Worm (Caenorhabditis elegans): ENCODE measurements around the gene F15H10.5.

Gene F15H10.5

DNA sequence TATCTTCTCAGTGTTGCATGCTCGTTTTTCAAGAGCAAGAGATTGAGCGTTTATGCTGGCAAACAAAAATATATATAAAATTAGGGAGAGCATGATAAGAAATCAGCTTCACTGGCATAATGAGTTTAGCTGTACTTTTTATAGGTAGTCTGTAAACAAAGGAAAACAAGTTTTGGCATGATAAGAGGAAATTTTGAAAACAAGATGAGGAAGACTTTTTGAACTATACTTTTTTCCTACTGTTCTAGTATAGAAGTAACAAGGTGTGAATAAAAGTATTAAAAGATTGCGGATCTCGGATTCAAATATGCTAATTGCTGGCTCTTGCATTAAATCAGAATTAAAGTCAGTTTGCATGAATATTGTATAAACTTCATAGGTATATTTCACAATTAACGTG lies at the start of gene F15H10.5:
Gene F15H10.5 (minus strand): TSS at position 101 of the 400 bp plus-strand sequence.
- no peak for TF ChIP-seq Y53G8AR.9 (GFP tag; conservative IDR thresholded peaks at IDR 0.05)
- TF ChIP-seq F39B2.1 (GFP tag; IDR thresholded peaks at IDR 0.05): no peak
- no peak for TF ChIP-seq egrh-3 (GFP tag; IDR thresholded peaks at IDR 0.05)
- no peak for TF ChIP-seq lin-40 (tag; optimal IDR thresholded peaks at IDR 0.05)
- no peak for TF ChIP-seq D2030.7 (GFP tag; IDR thresholded peaks at IDR 0.05)
- TF ChIP-seq nhr-27 (tag; optimal IDR thresholded peaks at IDR 0.05): no peak
- TF ChIP-seq rec-8 (tag; optimal IDR thresholded peaks at IDR 0.05): no peak
- TF ChIP-seq bed-2 (GFP tag; IDR thresholded peaks at IDR 0.05): no peak
- TF ChIP-seq lsy-27 (tag; optimal IDR thresholded peaks at IDR 0.05; ENCODE audit: borderline replicate concordance, insufficient read depth): no peak
- no peak for TF ChIP-seq ekl-4 (GFP tag; IDR thresholded peaks at IDR 0.05)
- no peak for TF ChIP-seq ceh-27 (GFP tag; optimal IDR thresholded peaks at IDR 0.05)
- no peak for TF ChIP-seq madf-10 (tag; optimal IDR thresholded peaks at IDR 0.05)
- no peak for TF ChIP-seq F22D6.2 (tag; optimal IDR thresholded peaks at IDR 0.05)
- no peak for TF ChIP-seq nhr-179 (tag; optimal IDR thresholded peaks at IDR 0.05)
- no peak for TF ChIP-seq ztf-18 (tag; optimal IDR thresholded peaks at IDR 0.05)
- no peak for TF ChIP-seq atf-7 (tag; optimal IDR thresholded peaks at IDR 0.05)
- no peak for TF ChIP-seq Y79H2A.3 (GFP tag; conservative IDR thresholded peaks at IDR 0.05)
- no peak for TF ChIP-seq snpc-1.1 (tag; optimal IDR thresholded peaks at IDR 0.05; ENCODE audit: insufficient read depth)

DNA sequence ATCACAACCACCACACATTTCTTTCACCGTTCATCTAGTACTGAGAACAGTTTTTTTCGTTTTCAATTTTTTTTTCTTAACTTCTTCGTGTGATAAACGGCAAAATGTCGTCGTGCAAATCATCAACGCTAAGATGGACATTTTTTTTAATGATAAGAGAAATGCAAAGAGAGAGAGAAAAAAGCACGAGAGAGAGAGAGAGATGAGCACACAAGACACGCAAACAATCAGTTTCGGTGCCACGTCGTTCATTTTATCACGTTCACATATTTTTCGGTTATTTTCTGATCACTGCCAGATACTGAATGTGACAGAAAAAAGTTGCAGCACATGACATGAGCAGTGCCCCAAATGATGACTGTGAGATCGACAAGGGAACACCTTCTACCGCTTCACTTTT lies 49.3 kb upstream of the F15H10.5 start, which contains the start of gene egl-9:
Gene egl-9 (plus strand): TSS at position 328 of the 400 bp plus-strand sequence.
- TF ChIP-seq madf-8 (GFP tag; conservative IDR thresholded peaks at IDR 0.05): no peak
- peak; percentile 86 for TF ChIP-seq nhr-80 (tag; optimal IDR thresholded peaks at IDR 0.05)
- TF ChIP-seq ZK185.1 (tag; optimal IDR thresholded peaks at IDR 0.05; ENCODE audit: poor library complexity, severe bottlenecking): no peak
- no peak for TF ChIP-seq ceh-91 (GFP tag; IDR thresholded peaks at IDR 0.05)
- peak; percentile 26 for TF ChIP-seq ztf-26 (tag; optimal IDR thresholded peaks at IDR 0.05)
- TF ChIP-seq F37B4.10 (GFP tag; IDR thresholded peaks at IDR 0.05): no peak
- TF ChIP-seq sdz-38 (tag; optimal IDR thresholded peaks at IDR 0.05): no peak
- no peak for TF ChIP-seq sea-2 (GFP tag; IDR thresholded peaks at IDR 0.05)
- peak; percentile 9 for TF ChIP-seq ets-4 (GFP tag; optimal IDR thresholded peaks at IDR 0.05)
- TF ChIP-seq unc-62 (GFP tag; optimal IDR thresholded peaks at IDR 0.05): no peak
- TF ChIP-seq ccch-3 (GFP tag; optimal IDR thresholded peaks at IDR 0.05): no peak
- TF ChIP-seq atf-7 (tag; optimal IDR thresholded peaks at IDR 0.05): peak; percentile 39
- no peak for TF ChIP-seq hlh-26 (GFP tag; conservative IDR thresholded peaks at IDR 0.05)
- peak; percentile 12; the same call in 1 of the 2 replicates for TF ChIP-seq K11D2.4 (GFP tag; IDR thresholded peaks at IDR 0.05)
- no peak for TF ChIP-seq B0035.1 (tag; optimal IDR thresholded peaks at IDR 0.05)
- peak; percentile 32 for TF ChIP-seq tbp1 (GFP tag; optimal IDR thresholded peaks at IDR 0.05)
- no peak for TF ChIP-seq ztf-28 (GFP tag; IDR thresholded peaks at IDR 0.05)
- TF ChIP-seq Y79H2A.3 (GFP tag; conservative IDR thresholded peaks at IDR 0.05): no peak
- no peak for TF ChIP-seq C17E4.6 (GFP tag; IDR thresholded peaks at IDR 0.05)
- no peak for TF ChIP-seq rpc-1 (optimal IDR thresholded peaks at IDR 0.05)
- TF ChIP-seq rpc-1 (tag; optimal IDR thresholded peaks at IDR 0.05): no peak
- no peak for TF ChIP-seq F22D6.2 (tag; optimal IDR thresholded peaks at IDR 0.05)
- no peak for TF ChIP-seq fkh-3 (tag; optimal IDR thresholded peaks at IDR 0.05)
- TF ChIP-seq somi-1 (GFP tag; optimal IDR thresholded peaks at IDR 0.05): peak; percentile 22
- TF ChIP-seq let-607 (tag; optimal IDR thresholded peaks at IDR 0.05): peak; percentile 15 to 57
- 0 out of 2 replicates have a peak, but pooled peaks have one; percentile 12 for TF ChIP-seq hmg-1.2 (GFP tag; IDR thresholded peaks at IDR 0.05)
- TF ChIP-seq ztf-25 (GFP tag; IDR thresholded peaks at IDR 0.05): no peak
- TF ChIP-seq lin-26 (GFP tag; IDR thresholded peaks at IDR 0.05): 0 out of 2 replicates have a peak, but pooled peaks have one; percentile 38
- TF ChIP-seq egl-18 (GFP tag; IDR thresholded peaks at IDR 0.05): no peak
- TF ChIP-seq dox-1 (GFP tag; IDR thresholded peaks at IDR 0.05): peak; percentile 70
- no peak; the same call in 1 of the 2 replicates for TF ChIP-seq nfyb-1 (GFP tag; IDR thresholded peaks at IDR 0.05)
- TF ChIP-seq mes-4 (tag; optimal IDR thresholded peaks at IDR 0.05): no peak
- TF ChIP-seq madf-10 (tag; optimal IDR thresholded peaks at IDR 0.05): no peak
- no peak for TF ChIP-seq hrde-1 (tag; optimal IDR thresholded peaks at IDR 0.05; ENCODE audit: borderline replicate concordance)
